Fruit fly (Drosophila melanogaster) whole organism, embryonic: ENCODE results near the gene CG32388.
A peak's percentile ranks its signal among the peaks of the same experiment; 100 is the strongest.

Experiments
- CG10959 ChIP-seq: fragments of 200-800 bp; sonication (Bioruptor generic); IDR thresholded peaks from 2 replicates; pipeline ENCODE4 v1.3.6; 2022; ENCODE audit warnings: missing biosample characterization, missing genetic modification characterization
- CG10979 ChIP-seq: fragments of 200-800 bp; sonication (Bioruptor generic); optimal IDR thresholded peaks from 2 replicates; lab custom pipeline; 2018; ENCODE audit warnings: missing biosample characterization, mild to moderate bottlenecking, missing genetic modification characterization, moderate library complexity
- CG12744 ChIP-seq: fragments of 200-800 bp; sonication (Bioruptor generic); optimal IDR thresholded peaks from 2 replicates; lab custom pipeline; 2016; ENCODE audit warnings: missing biosample characterization, missing genetic modification characterization
- CG13123 ChIP-seq: fragments of 200-800 bp; sonication (Bioruptor generic); optimal IDR thresholded peaks from 2 replicates; lab custom pipeline; 2016; ENCODE audit warnings: missing biosample characterization, missing genetic modification characterization
- CG13775 ChIP-seq: fragments of 200-800 bp; sonication (Bioruptor generic); optimal IDR thresholded peaks from 3 replicates; lab custom pipeline; 2017; ENCODE audit warnings: missing biosample characterization, mild to moderate bottlenecking, missing genetic modification characterization
- CG16779 ChIP-seq: fragments of 200-800 bp; sonication (Bioruptor generic); IDR thresholded peaks from 2 replicates; pipeline ENCODE4 v1.3.6; 2022; ENCODE audit warnings: missing biosample characterization, missing genetic modification characterization
- CG17186 ChIP-seq: fragments of 200-800 bp; sonication (Bioruptor generic); optimal IDR thresholded peaks from 3 replicates; lab custom pipeline; 2017; ENCODE audit warnings: missing biosample characterization, missing genetic modification reagents, missing genetic modification characterization
- CG17361 ChIP-seq: fragments of 200-800 bp; sonication (Bioruptor generic); IDR thresholded peaks from 3 replicates; pipeline ENCODE4 v1.3.6; 2022; ENCODE audit warnings: missing biosample characterization, missing genetic modification characterization
- CG2712 ChIP-seq: fragments of 200-800 bp; optimal IDR thresholded peaks from 3 replicates; lab custom pipeline; 2019; ENCODE audit warnings: missing biosample characterization, mild to moderate bottlenecking, missing genetic modification characterization, moderate library complexity
- CG31365 ChIP-seq: fragments of 200-800 bp; sonication (Bioruptor generic); optimal IDR thresholded peaks from 2 replicates; lab custom pipeline; 2018; ENCODE audit warnings: missing biosample characterization, mild to moderate bottlenecking, missing genetic modification characterization
- CG3407 ChIP-seq: fragments of 200-800 bp; sonication (Bioruptor generic); optimal IDR thresholded peaks from 2 replicates; lab custom pipeline; 2018; ENCODE audit warnings: missing biosample characterization, mild to moderate bottlenecking, missing genetic modification characterization
- CG6654 ChIP-seq: fragments of 200-800 bp; sonication (Bioruptor generic); optimal IDR thresholded peaks from 2 replicates; lab custom pipeline; 2017; ENCODE audit warnings: missing biosample characterization, mild to moderate bottlenecking, missing genetic modification characterization
- CG6854 ChIP-seq: fragments of 200-800 bp; sonication (Bioruptor generic); optimal IDR thresholded peaks from 3 replicates; lab custom pipeline; 2017; ENCODE audit warnings: missing biosample characterization, mild to moderate bottlenecking, missing genetic modification characterization
- CG7372 ChIP-seq: fragments of 200-800 bp; sonication (Bioruptor generic); IDR thresholded peaks from 2 replicates; pipeline ENCODE4 v1.3.6; 2022; ENCODE audit warnings: missing biosample characterization, missing genetic modification characterization
- D ChIP-seq, 2 experiments: fragments of 200-800 bp in 1 of 2; fragments of >200 bp in 1 of 2; sonication (Bioruptor generic) in 1 of 2; optimal IDR thresholded peaks; 2 replicates in 1 of 2; 3 replicates in 1 of 2; lab custom pipeline; 2017; ENCODE audit warnings: mild to moderate bottlenecking in 1 of 2, missing biosample characterization in 1 of 2, missing genetic modification characterization in 1 of 2, missing genetic modification reagents in 1 of 2
- H2.0 ChIP-seq: fragments of 200-800 bp; sonication (Bioruptor generic); IDR thresholded peaks from 2 replicates; pipeline ENCODE4 v1.3.6; 2022; ENCODE audit warnings: missing biosample characterization, missing genetic modification characterization
- Hand ChIP-seq: fragments of 200-800 bp; sonication (Bioruptor generic); optimal IDR thresholded peaks from 2 replicates; lab custom pipeline; 2017; ENCODE audit warnings: mild to moderate bottlenecking, missing biosample characterization, missing genetic modification reagents, missing genetic modification characterization
- Med ChIP-seq: fragments of 200-800 bp; sonication (Bioruptor generic); peaks from one replicate; lab custom pipeline; 2016; ENCODE audit warnings: missing biosample characterization, missing genetic modification characterization, mild to moderate bottlenecking, inconsistent platforms, moderate library complexity
- Mes4 ChIP-seq: fragments of 200-800 bp; sonication (Bioruptor generic); optimal IDR thresholded peaks from 2 replicates; lab custom pipeline; 2016; ENCODE audit warnings: missing biosample characterization, missing genetic modification characterization
- Ptx1 ChIP-seq: fragments of 200-800 bp; sonication (Bioruptor generic); IDR thresholded peaks from 2 replicates; pipeline ENCODE4 v1.3.6; 2022; ENCODE audit warnings: missing biosample characterization, missing genetic modification characterization
- Side ChIP-seq: fragments of 200-800 bp; sonication (Bioruptor generic); optimal IDR thresholded peaks from 2 replicates; lab custom pipeline; 2016; ENCODE audit warnings: missing biosample characterization, missing genetic modification characterization
- Sry-δ ChIP-seq: fragments of 200-800 bp; sonication (Bioruptor generic); optimal IDR thresholded peaks from 2 replicates; lab custom pipeline; 2016; ENCODE audit warnings: missing biosample characterization, missing genetic modification characterization
- Trl ChIP-seq, 3 experiments: fragments of >200 bp in 2 of 3; fragments of 200-800 bp in 1 of 3; sonication (Bioruptor generic) in 1 of 3; optimal IDR thresholded peaks; 2 replicates in 1 of 3; 3 replicates in 2 of 3; lab custom pipeline; 2016 to 2017; ENCODE audit warnings: missing biosample characterization in 1 of 3, missing genetic modification characterization in 1 of 3
- bowl ChIP-seq: fragments of 200-800 bp; sonication (Bioruptor generic); IDR thresholded peaks from 2 replicates; pipeline ENCODE4 v1.3.6; 2022; ENCODE audit warnings: missing biosample characterization, missing genetic modification characterization
- bsh ChIP-seq, 2 experiments: fragments of 200-800 bp; sonication (Bioruptor generic); optimal IDR thresholded peaks; 2 replicates each; lab custom pipeline; 2017 to 2018; ENCODE audit warnings: mild to moderate bottlenecking in 2 of 2, missing biosample characterization in 2 of 2, missing genetic modification characterization in 2 of 2, moderate library complexity in 1 of 2
- croc ChIP-seq: fragments of 200-800 bp; sonication (Bioruptor generic); conservative IDR thresholded peaks from 3 replicates; pipeline ENCODE4 v1.3.6; 2022; ENCODE audit warnings: missing biosample characterization, missing genetic modification characterization
- cwo ChIP-seq: fragments of 200-800 bp; sonication (Bioruptor generic); optimal IDR thresholded peaks from 3 replicates; lab custom pipeline; 2017; ENCODE audit warnings: missing biosample characterization, missing genetic modification characterization, mild to moderate bottlenecking, moderate library complexity, missing genetic modification reagents
- fu2 ChIP-seq: fragments of 200-800 bp; sonication (Bioruptor generic); optimal IDR thresholded peaks from 2 replicates; lab custom pipeline; 2016; ENCODE audit warnings: missing biosample characterization, missing genetic modification characterization
- gro ChIP-seq: fragments of 200-800 bp; sonication (Bioruptor generic); optimal IDR thresholded peaks from 2 replicates; lab custom pipeline; 2016; ENCODE audit warnings: missing biosample characterization, missing genetic modification characterization
- hb ChIP-seq: fragments of 200-800 bp; sonication (Bioruptor generic); IDR thresholded peaks from 3 replicates; pipeline ENCODE4 v1.3.6; 2022; ENCODE audit warnings: missing biosample characterization, missing genetic modification characterization; ENCODE audit not compliant: partially characterized antibody
- hbn ChIP-seq: fragments of 200-800 bp; sonication (Bioruptor generic); IDR thresholded peaks from 2 replicates; pipeline ENCODE4 v1.3.6; 2022; ENCODE audit warnings: missing biosample characterization, missing genetic modification characterization; ENCODE audit not compliant: partially characterized antibody
- her ChIP-seq: fragments of 200-800 bp; sonication (Bioruptor generic); optimal IDR thresholded peaks from 2 replicates; lab custom pipeline; 2016; ENCODE audit warnings: missing biosample characterization, missing genetic modification characterization
- kay ChIP-seq: fragments of 200-800 bp; sonication (Bioruptor generic); optimal IDR thresholded peaks from 2 replicates; lab custom pipeline; 2016; ENCODE audit warnings: missing biosample characterization, missing genetic modification characterization
- kni ChIP-seq: fragments of 200-800 bp; sonication (Bioruptor generic); optimal IDR thresholded peaks from 3 replicates; lab custom pipeline; 2017; ENCODE audit warnings: mild to moderate bottlenecking, missing biosample characterization, missing genetic modification reagents, missing genetic modification characterization
- knrl ChIP-seq: fragments of 200-800 bp; sonication (Bioruptor generic); IDR thresholded peaks from 3 replicates; pipeline ENCODE4 v1.3.6; 2022; ENCODE audit warnings: missing biosample characterization, missing genetic modification characterization; ENCODE audit not compliant: partially characterized antibody
- lmd ChIP-seq: fragments of 200-800 bp; sonication (Bioruptor generic); IDR thresholded peaks from 2 replicates; pipeline ENCODE4 v1.3.6; 2022; ENCODE audit warnings: missing biosample characterization, missing genetic modification characterization
- nau ChIP-seq: fragments of 200-800 bp; sonication (Bioruptor generic); optimal IDR thresholded peaks from 3 replicates; lab custom pipeline; 2017; ENCODE audit warnings: missing biosample characterization, mild to moderate bottlenecking, missing genetic modification characterization, missing genetic modification reagents
- org-1 ChIP-seq: fragments of 200-800 bp; sonication (Bioruptor generic); optimal IDR thresholded peaks from 2 replicates; lab custom pipeline; 2017; ENCODE audit warnings: missing biosample characterization, missing genetic modification characterization
- otp ChIP-seq: fragments of 200-800 bp; sonication (Bioruptor generic); IDR thresholded peaks from 3 replicates; pipeline ENCODE4, ENCODE4 v1.3.6; 2022; ENCODE audit warnings: missing biosample characterization, missing genetic modification characterization
- pan ChIP-seq, 4 experiments: fragments of >200 bp in 3 of 4; fragments of 200-800 bp in 1 of 4; sonication (Bioruptor generic) in 1 of 4; optimal IDR thresholded peaks in 3 of 4; IDR thresholded peaks in 1 of 4; 2 replicates each; pipeline versions ENCODE4 v1.3.6 to Lab custom; 2017 to 2022; ENCODE audit warnings: missing biosample characterization in 2 of 4, missing genetic modification characterization in 2 of 4, mixed read lengths in 1 of 4
- phol ChIP-seq: fragments of 200-800 bp; sonication (Bioruptor generic); optimal IDR thresholded peaks from 3 replicates; lab custom pipeline; 2018; ENCODE audit warnings: missing biosample characterization, mild to moderate bottlenecking, missing genetic modification characterization, moderate library complexity
- pnt ChIP-seq: fragments of 200-800 bp; sonication (Bioruptor generic); optimal IDR thresholded peaks from 3 replicates; lab custom pipeline; 2016; ENCODE audit warnings: missing biosample characterization, missing genetic modification characterization
- row ChIP-seq: fragments of 200-800 bp; sonication (Bioruptor generic); IDR thresholded peaks from 3 replicates; pipeline ENCODE4 v1.3.6; 2022; ENCODE audit warnings: missing biosample characterization, missing genetic modification characterization
- salm ChIP-seq: fragments of 200-800 bp; sonication (Bioruptor generic); optimal IDR thresholded peaks from 2 replicates; lab custom pipeline; 2018; ENCODE audit warnings: missing biosample characterization, mild to moderate bottlenecking, missing genetic modification characterization
- sc ChIP-seq, 3 experiments: fragments of >200 bp in 2 of 3; fragments of 200-800 bp in 1 of 3; sonication (Bioruptor generic) in 1 of 3; optimal IDR thresholded peaks; 2 replicates in 2 of 3; 3 replicates in 1 of 3; lab custom pipeline; 2017; ENCODE audit warnings: mild to moderate bottlenecking in 1 of 3, missing biosample characterization in 1 of 3, missing genetic modification characterization in 1 of 3, missing genetic modification reagents in 1 of 3
- seq ChIP-seq: fragments of 200-800 bp; sonication (Bioruptor generic); IDR thresholded peaks from 2 replicates; pipeline ENCODE4 v1.3.6; 2022; ENCODE audit warnings: missing biosample characterization, missing genetic modification characterization
- tio ChIP-seq: fragments of 200-800 bp; sonication (Bioruptor generic); optimal IDR thresholded peaks from 2 replicates; lab custom pipeline; 2017; ENCODE audit warnings: missing biosample characterization, missing genetic modification characterization, inconsistent platforms
- wdn ChIP-seq: fragments of 200-800 bp; sonication (Bioruptor generic); IDR thresholded peaks from 2 replicates; pipeline ENCODE4 v1.3.6; 2022; ENCODE audit warnings: missing biosample characterization, missing genetic modification characterization

CG32388 gene

dm6 chr3L:7008351-7008750, 24.0 kb upstream of the CG32388 start (continued):
- TF ChIP-seq H2.0 (GFP tag; lab: Robert Waterston, UW) (peak; percentile 56; the same call in 1 of the 2 replicates), kni (no peak), Trl (optimal IDR thresholded peaks at IDR 0.05; lab: Kevin White, UChicago) (no peak), Trl (GFP tag; optimal IDR thresholded peaks at IDR 0.05; lab: Kevin White, UChicago) (peak; percentile 3), D (optimal IDR thresholded peaks at IDR 0.05; lab: Kevin White, UChicago) (no peak), D (GFP tag; optimal IDR thresholded peaks at IDR 0.05; lab: Kevin White, UChicago) (peak; percentile 88), Mes4 (GFP tag; lab: Kevin White, UChicago) (peak; percentile 29), otp (GFP tag; lab: Robert Waterston, UW) (no peak), Med (peak; percentile 75), kay (peak; percentile 52), CG17186 (no peak), CG10979 (peak; percentile 93), CG13123 (peak; percentile 53), sc (optimal IDR thresholded peaks at IDR 0.05; lab: Kevin White, UChicago) (no peak), sc (GFP tag; optimal IDR thresholded peaks at IDR 0.05; lab: Kevin White, UChicago) (peak; percentile 73), knrl (no peak), Ptx1 (GFP tag; lab: Robert Waterston, UW) (peak; percentile 77), phol (tag; lab: Kevin White, UChicago) (peak; percentile 96), bowl (GFP tag; lab: Robert Waterston, UW) (peak; percentile 29; the same call in 1 of the 2 replicates), Sry-δ (peak; percentile 17), tio (GFP tag; lab: Kevin White, UChicago) (peak; percentile 75), seq (GFP tag; lab: Robert Waterston, UW) (peak; percentile 58; the same call in 1 of the 2 replicates), bsh (GFP tag; optimal IDR thresholded peaks at IDR 0.05; lab: Kevin White, UChicago) (peak in 1 of 2 experiments; percentile 90), gro (GFP tag; lab: Kevin White, UChicago) (no peak), pnt (peak; percentile 15), cwo (GFP tag; lab: Kevin White, UChicago) (peak; percentile 81), wdn (GFP tag; lab: Robert Waterston, UW) (no peak), hb (no peak), her (no peak), lmd (GFP tag; lab: Robert Waterston, UW) (peak; percentile 78), CG31365 (tag; lab: Kevin White, UChicago) (no peak), croc (GFP tag; lab: Robert Waterston, UW) (peak; percentile 79), row (peak; percentile 84), fu2 (peak; percentile 13), Hand (peak; percentile 56), pan (optimal IDR thresholded peaks at IDR 0.05; lab: Kevin White, UChicago) (no peak), pan (GFP tag; optimal IDR thresholded peaks at IDR 0.05 in 1 of 2, IDR thresholded peaks at IDR 0.05 in 1 of 2) (peak in 1 of 2 experiments; percentile 74), salm (tag; lab: Kevin White, UChicago) (peak; percentile 64), nau (GFP tag; lab: Kevin White, UChicago) (peak; percentile 67), CG12744 (GFP tag; lab: Kevin White, UChicago) (no peak), CG13775 (GFP tag; lab: Kevin White, UChicago) (peak; percentile 48), CG7372 (GFP tag; lab: Robert Waterston, UW) (peak; percentile 60; the same call in 1 of the 2 replicates), Side (GFP tag; lab: Kevin White, UChicago) (peak; percentile 51), CG6654 (peak; percentile 69), CG3407 (GFP tag; lab: Kevin White, UChicago) (peak; percentile 55), CG17361 (GFP tag; lab: Robert Waterston, UW) (peak; percentile 97), hbn (GFP tag; lab: Robert Waterston, UW) (no peak), CG6854 (GFP tag; lab: Kevin White, UChicago) (peak; percentile 78), org-1 (GFP tag; lab: Kevin White, UChicago) (peak; percentile 65), CG10959 (GFP tag; lab: Robert Waterston, UW) (0 out of 2 replicates have a peak, but pooled peaks have one; percentile 22), CG2712 (tag; lab: Kevin White, UChicago) (peak; percentile 85), CG16779 (GFP tag; lab: Robert Waterston, UW) (no peak)
